Fruit fly (Drosophila melanogaster) whole organism, embryonic: Measurements from ENCODE around the gene Vps2.
A peak's percentile ranks its signal among the peaks of the same experiment; 100 is the strongest.

Experiments used
- Atf-2 ChIP-seq: fragments of 200-800 bp; sonication (Bioruptor generic); optimal IDR thresholded peaks from 2 replicates; lab custom pipeline; 2016; ENCODE audit warnings: missing biosample characterization, missing genetic modification characterization
- CG11247 ChIP-seq: fragments of 200-800 bp; sonication (Bioruptor generic); IDR thresholded peaks from 2 replicates; pipeline ENCODE4 v1.3.6; 2022; ENCODE audit warnings: missing biosample characterization, missing genetic modification characterization
- CG11560 ChIP-seq: fragments of 200-800 bp; sonication (Bioruptor generic); IDR thresholded peaks from 3 replicates; pipeline ENCODE4 v1.3.6; 2022; ENCODE audit warnings: missing biosample characterization, missing genetic modification characterization
- CG12299 ChIP-seq: fragments of 200-800 bp; sonication (Bioruptor generic); optimal IDR thresholded peaks from 2 replicates; lab custom pipeline; 2018; ENCODE audit warnings: missing biosample characterization, mild to moderate bottlenecking, missing genetic modification characterization
- CG14667 ChIP-seq: fragments of 200-800 bp; sonication (Bioruptor generic); IDR thresholded peaks from 2 replicates; pipeline ENCODE4 v1.3.6; 2022; ENCODE audit warnings: missing biosample characterization, missing genetic modification characterization
- CG15479 ChIP-seq: fragments of 200-800 bp; sonication (Bioruptor generic); optimal IDR thresholded peaks from 3 replicates; lab custom pipeline; 2019; ENCODE audit warnings: missing biosample characterization, mild to moderate bottlenecking, missing genetic modification characterization, moderate library complexity
- CG16779 ChIP-seq: fragments of 200-800 bp; sonication (Bioruptor generic); IDR thresholded peaks from 2 replicates; pipeline ENCODE4 v1.3.6; 2022; ENCODE audit warnings: missing biosample characterization, missing genetic modification characterization
- CG16815 ChIP-seq: fragments of 200-800 bp; sonication (Bioruptor generic); optimal IDR thresholded peaks from 3 replicates; lab custom pipeline; 2017; ENCODE audit warnings: missing biosample characterization, mild to moderate bottlenecking, missing genetic modification characterization
- CG17328 ChIP-seq: fragments of 200-800 bp; sonication (Bioruptor generic); IDR thresholded peaks from 2 replicates; pipeline ENCODE4 v1.3.6; 2022; ENCODE audit warnings: missing biosample characterization, missing genetic modification characterization
- CG17361 ChIP-seq: fragments of 200-800 bp; sonication (Bioruptor generic); IDR thresholded peaks from 3 replicates; pipeline ENCODE4 v1.3.6; 2022; ENCODE audit warnings: missing biosample characterization, missing genetic modification characterization
- CG2678 ChIP-seq: fragments of 200-800 bp; sonication (Bioruptor generic); optimal IDR thresholded peaks from 3 replicates; lab custom pipeline; 2019; ENCODE audit warnings: missing biosample characterization, mild to moderate bottlenecking, missing genetic modification characterization, moderate library complexity
- CG32532 ChIP-seq: fragments of 200-800 bp; sonication (Bioruptor generic); IDR thresholded peaks from 2 replicates; pipeline ENCODE4 v1.3.6; 2022; ENCODE audit warnings: missing biosample characterization, missing genetic modification characterization
- CG3407 ChIP-seq: fragments of 200-800 bp; sonication (Bioruptor generic); optimal IDR thresholded peaks from 2 replicates; lab custom pipeline; 2018; ENCODE audit warnings: missing biosample characterization, mild to moderate bottlenecking, missing genetic modification characterization
- CG4360 ChIP-seq: fragments of 200-800 bp; sonication (Bioruptor generic); IDR thresholded peaks from 2 replicates; pipeline ENCODE4 v1.3.6; 2022; ENCODE audit warnings: missing biosample characterization, missing genetic modification characterization
- CG7372 ChIP-seq: fragments of 200-800 bp; sonication (Bioruptor generic); IDR thresholded peaks from 2 replicates; pipeline ENCODE4 v1.3.6; 2022; ENCODE audit warnings: missing biosample characterization, missing genetic modification characterization
- CG7928 ChIP-seq: fragments of 200-800 bp; sonication (Bioruptor generic); optimal IDR thresholded peaks from 2 replicates; lab custom pipeline; 2017; ENCODE audit warnings: missing biosample characterization, mild to moderate bottlenecking, missing genetic modification characterization
- CrebB ChIP-seq: fragments of 200-800 bp; sonication (Bioruptor generic); optimal IDR thresholded peaks from 3 replicates; lab custom pipeline; 2018; ENCODE audit warnings: missing biosample characterization, mild to moderate bottlenecking, missing genetic modification characterization
- Dbx ChIP-seq: fragments of 200-800 bp; sonication (Bioruptor generic); IDR thresholded peaks from 3 replicates; pipeline ENCODE4 v1.3.6; 2022; ENCODE audit warnings: missing biosample characterization, missing genetic modification characterization
- Drgx ChIP-seq: fragments of 200-800 bp; sonication (Bioruptor generic); IDR thresholded peaks from 2 replicates; pipeline ENCODE4 v1.3.6; 2022; ENCODE audit warnings: missing biosample characterization, missing genetic modification characterization
- Fer1 ChIP-seq: fragments of 200-800 bp; sonication (Bioruptor generic); optimal IDR thresholded peaks from 2 replicates; lab custom pipeline; 2017; ENCODE audit warnings: missing biosample characterization, mild to moderate bottlenecking, missing genetic modification characterization
- Fer3 ChIP-seq: fragments of 200-800 bp; sonication (Bioruptor generic); optimal IDR thresholded peaks from 2 replicates; lab custom pipeline; 2018; ENCODE audit warnings: missing biosample characterization, mild to moderate bottlenecking, missing genetic modification characterization, moderate library complexity
- H2.0 ChIP-seq: fragments of 200-800 bp; sonication (Bioruptor generic); IDR thresholded peaks from 2 replicates; pipeline ENCODE4 v1.3.6; 2022; ENCODE audit warnings: missing biosample characterization, missing genetic modification characterization
- HHEX ChIP-seq: fragments of 200-800 bp; sonication (Bioruptor generic); optimal IDR thresholded peaks from 3 replicates; lab custom pipeline; 2017; ENCODE audit warnings: missing biosample characterization, mild to moderate bottlenecking, missing genetic modification characterization, missing genetic modification reagents
- Hand ChIP-seq: fragments of 200-800 bp; sonication (Bioruptor generic); optimal IDR thresholded peaks from 2 replicates; lab custom pipeline; 2017; ENCODE audit warnings: mild to moderate bottlenecking, missing biosample characterization, missing genetic modification reagents, missing genetic modification characterization
- Hmr ChIP-seq: fragments of 200-800 bp; sonication (Bioruptor generic); optimal IDR thresholded peaks from 3 replicates; lab custom pipeline; 2017; ENCODE audit warnings: mild to moderate bottlenecking, missing biosample characterization, missing genetic modification reagents, missing genetic modification characterization
- Hmx ChIP-seq: fragments of 200-800 bp; sonication (Bioruptor generic); optimal IDR thresholded peaks from 2 replicates; lab custom pipeline; 2016; ENCODE audit warnings: missing biosample characterization, missing genetic modification characterization
- MBD-R2 ChIP-seq: fragments of 200-800 bp; sonication (Bioruptor generic); IDR thresholded peaks from 2 replicates; pipeline ENCODE4 v1.3.6; 2022; ENCODE audit warnings: missing biosample characterization, missing genetic modification characterization
- Myb ChIP-seq: fragments of 200-800 bp; sonication (Bioruptor generic); optimal IDR thresholded peaks from 2 replicates; lab custom pipeline; 2016; ENCODE audit warnings: missing biosample characterization, missing genetic modification characterization
- Scr ChIP-seq: fragments of 200-800 bp; sonication (Bioruptor generic); IDR thresholded peaks from 2 replicates; pipeline ENCODE4 v1.3.6; 2022; ENCODE audit warnings: missing biosample characterization, missing genetic modification characterization; ENCODE audit not compliant: partially characterized antibody
- Sry-β ChIP-seq: fragments of 200-800 bp; sonication (Bioruptor generic); optimal IDR thresholded peaks from 2 replicates; lab custom pipeline; 2018; ENCODE audit warnings: missing biosample characterization, mild to moderate bottlenecking, missing genetic modification characterization, moderate library complexity
- aop ChIP-seq: fragments of 200-800 bp; sonication (Bioruptor generic); IDR thresholded peaks from 2 replicates; pipeline ENCODE4 v1.3.6; 2022; ENCODE audit warnings: missing biosample characterization, missing genetic modification characterization
- bigmax ChIP-seq: fragments of 200-800 bp; sonication (Bioruptor generic); optimal IDR thresholded peaks from 2 replicates; lab custom pipeline; 2018; ENCODE audit warnings: missing biosample characterization, mild to moderate bottlenecking, missing genetic modification characterization
- disco-r ChIP-seq: fragments of 200-800 bp; sonication (Bioruptor generic); optimal IDR thresholded peaks from 2 replicates; lab custom pipeline; 2016; ENCODE audit warnings: missing biosample characterization, missing genetic modification characterization
- ems ChIP-seq: fragments of 200-800 bp; sonication (Bioruptor generic); optimal IDR thresholded peaks from 3 replicates; lab custom pipeline; 2016; ENCODE audit warnings: missing biosample characterization, missing genetic modification characterization
- eyg ChIP-seq: fragments of 200-800 bp; sonication (Bioruptor generic); optimal IDR thresholded peaks from 3 replicates; lab custom pipeline; 2016; ENCODE audit warnings: missing biosample characterization, missing genetic modification characterization
- fd3F ChIP-seq: fragments of 200-800 bp; sonication (Bioruptor generic); optimal IDR thresholded peaks from 2 replicates; lab custom pipeline; 2018; ENCODE audit warnings: missing biosample characterization, mild to moderate bottlenecking, missing genetic modification characterization, moderate library complexity
- jumu ChIP-seq: fragments of 200-800 bp; sonication (Bioruptor generic); optimal IDR thresholded peaks from 3 replicates; lab custom pipeline; 2016; ENCODE audit warnings: missing biosample characterization, missing genetic modification characterization
- kay ChIP-seq: fragments of 200-800 bp; sonication (Bioruptor generic); optimal IDR thresholded peaks from 2 replicates; lab custom pipeline; 2016; ENCODE audit warnings: missing biosample characterization, missing genetic modification characterization
- lab ChIP-seq: fragments of 200-800 bp; sonication (Bioruptor generic); optimal IDR thresholded peaks from 3 replicates; lab custom pipeline; 2017; ENCODE audit warnings: missing biosample characterization, missing genetic modification characterization, mild to moderate bottlenecking, moderate library complexity, missing genetic modification reagents
- otp ChIP-seq: fragments of 200-800 bp; sonication (Bioruptor generic); IDR thresholded peaks from 3 replicates; pipeline ENCODE4, ENCODE4 v1.3.6; 2022; ENCODE audit warnings: missing biosample characterization, missing genetic modification characterization
- peb ChIP-seq: fragments of 200-800 bp; sonication (Bioruptor generic); IDR thresholded peaks from 2 replicates; pipeline ENCODE4 v1.3.6; 2022; ENCODE audit warnings: missing biosample characterization, missing genetic modification characterization
- prd ChIP-seq, 3 experiments: fragments of >200 bp in 2 of 3; fragments of 200-800 bp in 1 of 3; sonication (Bioruptor generic) in 1 of 3; optimal IDR thresholded peaks in 2 of 3; IDR thresholded peaks in 1 of 3; 2 replicates in 2 of 3; 3 replicates in 1 of 3; pipeline versions ENCODE4 v1.3.6 to Lab custom; 2017 to 2022; ENCODE audit warnings: missing biosample characterization in 1 of 3, missing genetic modification characterization in 1 of 3
- rib ChIP-seq: fragments of 200-800 bp; sonication (Bioruptor generic); IDR thresholded peaks from 2 replicates; pipeline ENCODE4 v1.3.6; 2022; ENCODE audit warnings: missing biosample characterization, missing genetic modification characterization
- sqz ChIP-seq: fragments of 200-800 bp; sonication (Bioruptor generic); optimal IDR thresholded peaks from 3 replicates; lab custom pipeline; 2018; ENCODE audit warnings: missing biosample characterization, mild to moderate bottlenecking, missing genetic modification characterization
- sr ChIP-seq: fragments of 200-800 bp; sonication (Bioruptor generic); IDR thresholded peaks from 3 replicates; pipeline ENCODE4 v1.3.6; 2022; ENCODE audit warnings: missing biosample characterization, missing genetic modification characterization
- tgo ChIP-seq: fragments of 200-800 bp; sonication (Bioruptor generic); IDR thresholded peaks from 3 replicates; pipeline ENCODE4 v1.3.6; 2022; ENCODE audit warnings: missing biosample characterization, missing genetic modification characterization
- tna ChIP-seq: fragments of 200-800 bp; sonication (Bioruptor generic); IDR thresholded peaks from 2 replicates; pipeline ENCODE4 v1.3.6; 2022; ENCODE audit warnings: missing biosample characterization, missing genetic modification characterization; ENCODE audit not compliant: partially characterized antibody
- ttk ChIP-seq: fragments of 200-800 bp; sonication (Bioruptor generic); IDR thresholded peaks from 2 replicates; pipeline ENCODE4 v2.1.2; 2022; ENCODE audit warnings: missing biosample characterization, missing genetic modification characterization
- tx ChIP-seq: fragments of 200-800 bp; sonication (Bioruptor generic); optimal IDR thresholded peaks from 2 replicates; lab custom pipeline; 2016; ENCODE audit warnings: missing biosample characterization, missing genetic modification characterization
- yki ChIP-seq: fragments of >200 bp; optimal IDR thresholded peaks from 3 replicates; lab custom pipeline; 2018

Vps2 gene

DNA sequence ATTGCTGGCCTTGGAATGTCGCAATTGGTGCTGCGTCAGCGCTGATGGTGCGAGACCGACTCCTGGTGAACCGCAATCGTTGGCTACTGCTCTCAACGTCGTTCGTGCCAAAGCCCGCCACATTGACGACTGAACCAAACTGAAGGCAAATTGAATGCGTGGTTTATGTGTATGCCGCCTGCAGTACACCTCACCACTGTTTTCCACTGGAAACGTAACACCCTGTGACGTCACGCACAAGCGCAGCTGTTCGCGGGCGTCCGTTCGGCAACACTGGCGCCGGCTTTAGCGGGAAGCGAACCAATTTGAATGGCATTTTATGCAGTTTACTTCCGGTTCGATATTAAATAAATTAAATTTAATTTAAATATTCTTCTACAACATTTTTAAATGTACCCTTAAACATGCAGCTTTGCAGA lies 2.6 kb downstream of the Vps2 start, which contains the start of gene Cmpk (continued):
- TF ChIP-seq Fer1 (GFP tag; lab: Kevin White, UChicago) (peak; percentile 88), CG17361 (GFP tag; lab: Robert Waterston, UW) (peak; percentile 56; the same call in 1 of the 3 replicates), aop (GFP tag; lab: Robert Waterston, UW) (peak; percentile 85; the same call in 1 of the 2 replicates), Sry-β (GFP tag; lab: Kevin White, UChicago) (peak; percentile 46), MBD-R2 (GFP tag; lab: Robert Waterston, UW) (peak; percentile 82), Hand (GFP tag; lab: Kevin White, UChicago) (peak; percentile 26), yki (no peak), CG16779 (GFP tag; lab: Robert Waterston, UW) (no peak), ttk (GFP tag; lab: Robert Waterston, UW) (no peak), jumu (GFP tag; lab: Kevin White, UChicago) (peak; percentile 15), Hmr (GFP tag; lab: Kevin White, UChicago) (peak; percentile 91), CG2678 (tag; lab: Kevin White, UChicago) (no peak), Myb (peak; percentile 48), Fer3 (peak; percentile 75), sr (GFP tag; lab: Robert Waterston, UW) (peak; percentile 66; the same call in 2 of the 3 replicates), tx (GFP tag; lab: Kevin White, UChicago) (no peak), CG7928 (GFP tag; lab: Kevin White, UChicago) (peak; percentile 30), CG14667 (GFP tag; lab: Robert Waterston, UW) (peak; percentile 20; the same call in 1 of the 2 replicates), CG17328 (GFP tag; lab: Robert Waterston, UW) (peak; percentile 65), Dbx (GFP tag; lab: Robert Waterston, UW) (peak; percentile 61; the same call in 2 of the 3 replicates), Atf-2 (GFP tag; lab: Kevin White, UChicago) (no peak), lab (GFP tag; lab: Kevin White, UChicago) (peak; percentile 92), prd (optimal IDR thresholded peaks at IDR 0.05; lab: Kevin White, UChicago) (no peak), prd (GFP tag; IDR thresholded peaks at IDR 0.05; lab: Robert Waterston, UW) (peak; percentile 44; the same call in 2 of the 3 replicates), ems (peak; percentile 16), CG7372 (GFP tag; lab: Robert Waterston, UW) (peak; percentile 29; the same call in 1 of the 2 replicates), CG12299 (tag; lab: Kevin White, UChicago) (peak; percentile 47), bigmax (GFP tag; lab: Kevin White, UChicago) (peak; percentile 62), tna (GFP tag; lab: Robert Waterston, UW) (0 out of 2 replicates have a peak, but pooled peaks have one; percentile 28), CG16815 (GFP tag; lab: Kevin White, UChicago) (peak; percentile 13), CG3407 (GFP tag; lab: Kevin White, UChicago) (peak; percentile 63), tgo (GFP tag; lab: Robert Waterston, UW) (no peak; the same call in 2 of the 3 replicates), kay (GFP tag; lab: Kevin White, UChicago) (peak; percentile 23), CG15479 (GFP tag; lab: Kevin White, UChicago) (peak; percentile 36), CrebB (peak; percentile 80), HHEX (peak; percentile 54), H2.0 (GFP tag; lab: Robert Waterston, UW) (peak; percentile 49; the same call in 1 of the 2 replicates), sqz (GFP tag; lab: Kevin White, UChicago) (no peak), CG11560 (no peak), otp (GFP tag; lab: Robert Waterston, UW) (peak; percentile 26; the same call in 1 of the 3 replicates), CG4360 (0 out of 2 replicates have a peak, but pooled peaks have one; percentile 35), Hmx (no peak), CG11247 (GFP tag; lab: Robert Waterston, UW) (peak; percentile 47; the same call in 1 of the 2 replicates), rib (no peak), disco-r (no peak), CG32532 (GFP tag; lab: Robert Waterston, UW) (peak; percentile 69), Drgx (GFP tag; lab: Robert Waterston, UW) (no peak), Scr (GFP tag; lab: Robert Waterston, UW) (peak; percentile 44; the same call in 1 of the 2 replicates), eyg (GFP tag; lab: Kevin White, UChicago) (peak; percentile 43), peb (GFP tag; lab: Robert Waterston, UW) (no peak), fd3F (GFP tag; lab: Kevin White, UChicago) (peak; percentile 35)
